Fruit fly (Drosophila melanogaster): ENCODE data around the gene Naa15-16.

dm6 chrX:19461630-19462029, 18.2 kb upstream of the Naa15-16 start:
- TF ChIP-seq Myc (optimal IDR thresholded peaks at IDR 0.05) (no peak), insv (optimal IDR thresholded peaks at IDR 0.05) (no peak), psq (optimal IDR thresholded peaks at IDR 0.05) (no peak)
